Worm (Caenorhabditis elegans) whole organism, midembryonic: ENCODE data around the gene scc-3.
A peak's percentile ranks its signal among the peaks of the same experiment; 100 is the strongest.

ENCODE experiments used
- T22C8.4 ChIP-seq: fragments of 200-800 bp; sonication (Bioruptor generic); IDR thresholded peaks from 2 replicates; pipeline ENCODE4 v1.3.6; 2022; ENCODE audit warnings: missing genetic modification characterization, missing compliant biosample characterization
- cog-1 ChIP-seq: sonication (generic microtip); optimal IDR thresholded peaks from 2 replicates; lab custom pipeline; 2016; ENCODE audit warnings: missing genetic modification characterization, missing compliant biosample characterization
- flt-1 ChIP-seq: fragments of 200-800 bp; sonication (Bioruptor generic); IDR thresholded peaks from 2 replicates; pipeline ENCODE4 v1.3.6; 2022; ENCODE audit warnings: missing genetic modification characterization, missing compliant biosample characterization
- klf-2 ChIP-seq: fragments of 200-800 bp; sonication (Bioruptor generic); conservative IDR thresholded peaks from 2 replicates; pipeline ENCODE4 v1.3.6; 2022; ENCODE audit warnings: missing genetic modification reagents, missing genetic modification characterization, missing compliant biosample characterization
- med-1 ChIP-seq: sonication (generic microtip); optimal IDR thresholded peaks from 2 replicates; lab custom pipeline; 2017; ENCODE audit warnings: missing genetic modification characterization, mild to moderate bottlenecking, missing compliant biosample characterization, antibody characterized with exemption, missing genetic modification reagents; ENCODE audit not compliant: insufficient read depth
- ref-1 ChIP-seq: fragments of 200-800 bp; sonication (Bioruptor generic); conservative IDR thresholded peaks from 2 replicates; pipeline ENCODE4 v1.3.6; 2022; ENCODE audit warnings: missing genetic modification reagents, missing genetic modification characterization, missing compliant biosample characterization
- tab-1 ChIP-seq: fragments of 200-800 bp; sonication (Bioruptor generic); IDR thresholded peaks from 2 replicates; pipeline ENCODE4 v1.3.6; 2022; ENCODE audit warnings: missing genetic modification characterization, missing compliant biosample characterization
- ztf-23 ChIP-seq: fragments of 200-800 bp; sonication (Bioruptor generic); IDR thresholded peaks from 2 replicates; pipeline ENCODE4 v1.3.6; 2022; ENCODE audit warnings: missing genetic modification reagents, missing genetic modification characterization, missing compliant biosample characterization
- ztf-29 ChIP-seq: fragments of 200-800 bp; sonication (Bioruptor generic); IDR thresholded peaks from 2 replicates; pipeline ENCODE4 v1.3.6; 2022; ENCODE audit warnings: missing genetic modification reagents, missing genetic modification characterization, missing compliant biosample characterization

scc-3 gene

DNA sequence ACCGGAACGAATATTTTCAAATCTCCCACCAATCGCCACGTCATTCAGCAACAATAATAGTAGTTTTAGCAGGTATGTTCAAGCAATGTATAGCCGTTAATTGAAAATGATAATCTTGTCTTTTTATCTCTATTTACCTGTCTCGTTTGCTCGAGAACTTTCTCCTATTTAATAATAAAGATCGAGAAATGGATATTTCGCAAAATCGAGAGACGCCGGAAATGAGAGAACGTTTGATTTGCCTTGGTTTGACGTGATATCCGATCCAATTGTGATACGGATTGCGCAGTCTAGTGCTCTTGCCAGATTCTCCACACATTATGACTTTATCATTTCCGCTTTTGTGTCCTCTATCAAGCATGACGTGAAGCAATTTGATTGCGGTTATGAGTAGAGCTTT is 10.1 kb downstream of the scc-3 start:
- TF ChIP-seq cog-1 (tag; lab: Kevin White, UChicago) (no peak), klf-2 (GFP tag; lab: Robert Waterston, UW) (no peak), ref-1 (no peak), ztf-29 (GFP tag; lab: Robert Waterston, UW) (no peak), med-1 (GFP tag; lab: Kevin White, UChicago) (no peak), flt-1 (GFP tag; lab: Robert Waterston, UW) (no peak), ztf-23 (GFP tag; lab: Robert Waterston, UW) (no peak)

DNA sequence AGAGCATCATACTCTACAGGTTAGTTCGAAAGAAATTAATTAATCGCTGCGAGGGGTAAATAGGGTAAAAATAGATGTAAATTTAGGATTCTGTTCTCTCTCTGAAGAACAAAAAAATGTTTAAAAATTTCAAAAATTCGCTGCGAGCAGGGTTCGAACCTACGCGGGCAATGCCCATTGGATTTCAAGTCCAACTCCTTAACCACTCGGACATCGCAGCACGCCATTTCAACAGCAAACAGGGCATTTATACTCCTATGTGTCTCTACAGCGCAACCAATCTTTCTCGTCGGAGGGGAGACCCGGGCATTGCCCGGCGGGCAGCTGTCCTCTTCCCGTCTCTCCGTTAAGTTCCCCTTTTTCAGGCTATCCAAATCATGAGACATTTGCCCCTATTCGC is 16.5 kb downstream of the scc-3 start:
- peak; percentile 96 for TF ChIP-seq ztf-29 (GFP tag; lab: Robert Waterston, UW)
- peak; percentile 93 for TF ChIP-seq T22C8.4 (GFP tag; lab: Robert Waterston, UW)
- TF ChIP-seq klf-2 (GFP tag; lab: Robert Waterston, UW), result peak; percentile 98
- peak; percentile 58 for TF ChIP-seq cog-1 (tag; lab: Kevin White, UChicago)
- peak; percentile 97 for TF ChIP-seq ztf-23 (GFP tag; lab: Robert Waterston, UW)
- peak; percentile 90 for TF ChIP-seq ref-1
- TF ChIP-seq tab-1 (GFP tag; lab: Robert Waterston, UW), result peak; percentile 96
- peak; percentile 97 for TF ChIP-seq flt-1 (GFP tag; lab: Robert Waterston, UW)
- TF ChIP-seq med-1 (GFP tag; lab: Kevin White, UChicago), result peak; percentile 67

DNA sequence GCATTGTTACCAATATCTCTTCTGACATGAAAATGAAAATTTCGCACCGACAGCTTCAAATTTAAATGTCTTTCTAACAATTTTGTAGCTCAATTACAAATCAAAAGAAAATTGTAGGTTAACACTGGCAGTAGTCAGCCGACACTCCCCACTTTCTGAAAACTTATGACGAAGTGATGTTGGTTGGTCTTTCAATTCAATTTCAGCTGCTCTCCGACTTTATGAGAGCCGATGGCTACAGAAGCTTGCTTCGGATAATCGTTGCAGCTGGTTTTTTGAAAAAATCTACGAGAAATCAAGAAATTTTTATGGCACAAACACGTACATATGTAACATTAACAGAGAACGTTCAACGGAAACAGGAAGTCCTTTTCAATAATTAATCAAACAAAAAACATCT is 21.1 kb downstream of the scc-3 start, which contains the start of gene sre-20:
TSS of gene sre-20 (minus strand) at position 101 of the 400 bp plus-strand sequence.
- TF ChIP-seq flt-1 (GFP tag; lab: Robert Waterston, UW) (no peak), ztf-29 (GFP tag; lab: Robert Waterston, UW) (no peak), T22C8.4 (GFP tag; lab: Robert Waterston, UW) (no peak), klf-2 (GFP tag; lab: Robert Waterston, UW) (no peak), cog-1 (tag; lab: Kevin White, UChicago) (no peak), ztf-23 (GFP tag; lab: Robert Waterston, UW) (no peak), ref-1 (no peak), tab-1 (GFP tag; lab: Robert Waterston, UW) (no peak), med-1 (GFP tag; lab: Kevin White, UChicago) (no peak)

DNA sequence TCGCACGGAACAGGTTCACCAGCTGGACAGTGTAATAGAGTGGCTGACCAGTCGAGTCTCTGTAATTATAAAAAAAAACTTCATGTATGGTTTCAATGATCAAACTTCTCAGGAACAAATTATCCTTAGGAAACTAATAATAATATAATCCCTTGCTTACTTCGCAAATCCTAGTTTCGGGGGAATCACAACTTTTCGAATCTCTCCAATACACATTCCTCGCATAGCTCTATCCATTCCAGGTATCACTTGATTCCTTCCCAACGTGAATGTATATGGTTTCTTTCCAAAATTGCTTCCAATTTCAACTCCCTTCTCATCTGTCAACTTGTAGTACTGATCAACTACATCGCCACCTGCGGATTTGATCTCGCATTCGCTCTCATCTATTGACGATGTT is 22.6 kb downstream of the scc-3 start:
- TF ChIP-seq ztf-23 (GFP tag; lab: Robert Waterston, UW), result no peak
- TF ChIP-seq klf-2 (GFP tag; lab: Robert Waterston, UW), result no peak
- no peak for TF ChIP-seq flt-1 (GFP tag; lab: Robert Waterston, UW)
- no peak for TF ChIP-seq med-1 (GFP tag; lab: Kevin White, UChicago)
- no peak for TF ChIP-seq ref-1
- no peak for TF ChIP-seq T22C8.4 (GFP tag; lab: Robert Waterston, UW)
- TF ChIP-seq ztf-29 (GFP tag; lab: Robert Waterston, UW), result no peak
- TF ChIP-seq cog-1 (tag; lab: Kevin White, UChicago), result no peak
- no peak for TF ChIP-seq tab-1 (GFP tag; lab: Robert Waterston, UW)

DNA sequence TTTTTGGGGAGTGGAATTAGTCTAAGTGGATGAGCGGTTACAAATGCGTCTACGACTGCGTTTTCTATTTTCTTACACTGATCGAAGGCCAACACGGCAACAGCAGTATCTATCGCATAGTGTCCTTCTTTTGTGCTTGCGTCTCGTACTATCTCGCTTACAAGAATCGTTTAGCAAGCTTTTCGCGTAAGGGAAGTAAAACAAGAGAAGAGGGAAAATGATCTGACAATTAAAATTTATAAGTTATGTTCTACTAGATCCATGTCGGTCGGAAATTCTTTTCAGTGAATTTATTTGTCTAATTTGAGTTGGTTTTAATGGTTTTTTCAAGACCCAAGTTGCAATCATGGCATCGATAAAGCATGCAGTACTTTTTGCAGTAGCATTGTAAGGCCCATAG is 23.3 kb downstream of the scc-3 start, which contains the start of gene fkb-4:
TSS of gene fkb-4 (minus strand) at position 101 of the 400 bp plus-strand sequence.
- TF ChIP-seq flt-1 (GFP tag; lab: Robert Waterston, UW) (no peak), ztf-29 (GFP tag; lab: Robert Waterston, UW) (no peak), ref-1 (no peak), klf-2 (GFP tag; lab: Robert Waterston, UW) (no peak), tab-1 (GFP tag; lab: Robert Waterston, UW) (no peak), cog-1 (tag; lab: Kevin White, UChicago) (no peak), med-1 (GFP tag; lab: Kevin White, UChicago) (no peak), T22C8.4 (GFP tag; lab: Robert Waterston, UW) (no peak), ztf-23 (GFP tag; lab: Robert Waterston, UW) (no peak)

DNA sequence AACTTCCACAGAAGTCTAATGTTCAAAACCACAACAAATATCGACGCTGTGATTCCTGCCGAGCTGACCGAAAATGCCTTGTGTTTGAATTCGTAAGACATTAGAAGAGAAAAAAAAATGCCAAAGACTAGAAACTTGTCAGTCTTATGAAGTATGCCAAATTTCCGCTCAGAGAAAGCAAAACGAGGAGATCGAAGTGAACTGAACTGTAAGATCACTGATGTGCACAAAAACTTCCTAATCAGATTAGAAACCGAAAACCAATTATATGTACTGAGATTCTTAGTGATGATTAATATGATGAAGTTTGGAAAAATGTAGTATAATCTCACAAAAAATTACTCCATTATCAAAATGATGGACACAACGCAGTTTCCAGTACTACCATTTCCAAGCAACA is 24.7 kb downstream of the scc-3 start, which contains the start of gene srbc-44:
TSS of gene srbc-44 (minus strand) at position 101 of the 400 bp plus-strand sequence.
- no peak for TF ChIP-seq tab-1 (GFP tag; lab: Robert Waterston, UW)
- no peak for TF ChIP-seq klf-2 (GFP tag; lab: Robert Waterston, UW)
- no peak for TF ChIP-seq T22C8.4 (GFP tag; lab: Robert Waterston, UW)
- no peak for TF ChIP-seq flt-1 (GFP tag; lab: Robert Waterston, UW)
- TF ChIP-seq ztf-23 (GFP tag; lab: Robert Waterston, UW), result no peak
- TF ChIP-seq ztf-29 (GFP tag; lab: Robert Waterston, UW), result no peak

DNA sequence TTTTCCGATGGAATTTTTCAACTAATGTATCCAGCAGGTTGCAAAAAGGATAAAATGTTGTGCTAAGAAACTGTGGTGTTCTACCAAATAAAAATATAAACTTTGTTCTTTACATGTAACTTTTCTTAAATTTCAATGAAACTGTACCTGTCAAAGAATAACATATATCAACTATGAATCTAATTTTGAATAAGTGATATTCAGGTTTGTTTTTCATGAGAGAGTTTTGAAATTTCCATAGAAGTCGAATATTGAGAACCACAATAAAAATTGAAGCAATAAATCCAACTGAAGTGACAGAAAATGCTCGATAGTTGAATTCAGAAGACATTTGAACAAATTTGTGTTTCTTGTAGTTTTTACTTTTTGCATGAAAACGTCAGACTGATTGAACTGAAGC is 26.4 kb downstream of the scc-3 start, which contains the start of gene srbc-43:
TSS of gene srbc-43 (minus strand) at position 331 of the 400 bp plus-strand sequence.
- TF ChIP-seq T22C8.4 (GFP tag; lab: Robert Waterston, UW) (no peak), tab-1 (GFP tag; lab: Robert Waterston, UW) (no peak), ref-1 (no peak)

DNA sequence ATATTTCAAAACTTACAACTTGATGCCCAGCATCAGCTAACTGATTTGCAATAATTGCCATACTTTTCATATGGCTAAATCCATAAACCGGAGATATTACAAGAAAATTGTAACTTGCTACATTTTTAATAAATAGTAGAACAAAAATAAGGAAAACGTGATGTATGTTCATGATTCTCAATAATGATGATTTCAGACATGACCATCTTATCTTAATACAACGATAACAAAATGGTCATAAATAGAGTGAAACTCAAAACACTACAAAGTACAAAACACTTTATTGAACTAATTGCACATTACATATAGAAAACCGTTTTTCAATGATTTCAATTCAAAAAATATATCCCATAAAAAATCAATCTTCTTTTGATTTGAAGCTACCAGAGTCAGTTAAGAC is 29.0 kb downstream of the scc-3 start, which contains the start of gene ugt-5:
TSS of gene ugt-5 (minus strand) at position 214 of the 400 bp plus-strand sequence.
- TF ChIP-seq ztf-23 (GFP tag; lab: Robert Waterston, UW) (no peak), ztf-29 (GFP tag; lab: Robert Waterston, UW) (no peak), klf-2 (GFP tag; lab: Robert Waterston, UW) (no peak), med-1 (GFP tag; lab: Kevin White, UChicago) (no peak), cog-1 (tag; lab: Kevin White, UChicago) (no peak), flt-1 (GFP tag; lab: Robert Waterston, UW) (no peak)

DNA sequence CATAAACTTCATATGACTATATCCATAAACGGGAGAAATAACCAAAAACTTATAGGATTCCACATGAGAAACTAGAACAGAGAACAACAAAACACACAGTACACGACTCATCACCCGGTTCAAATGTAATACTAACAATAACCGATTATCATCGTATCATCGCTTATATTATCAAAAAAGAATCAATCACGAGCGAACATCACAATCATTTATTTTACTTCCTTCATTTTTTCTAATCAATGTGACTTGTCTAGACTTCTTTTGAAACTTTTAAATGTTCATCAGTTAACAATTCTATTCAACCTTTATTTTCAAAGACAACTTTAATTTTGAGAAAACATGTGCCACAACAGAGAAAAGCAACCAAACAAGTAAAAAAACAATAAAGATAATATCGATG is 31.5 kb downstream of the scc-3 start, which contains the start of gene ugt-4:
TSS of gene ugt-4 (minus strand) at position 141 of the 400 bp plus-strand sequence.
- TF ChIP-seq ref-1 (no peak), klf-2 (GFP tag; lab: Robert Waterston, UW) (no peak)

DNA sequence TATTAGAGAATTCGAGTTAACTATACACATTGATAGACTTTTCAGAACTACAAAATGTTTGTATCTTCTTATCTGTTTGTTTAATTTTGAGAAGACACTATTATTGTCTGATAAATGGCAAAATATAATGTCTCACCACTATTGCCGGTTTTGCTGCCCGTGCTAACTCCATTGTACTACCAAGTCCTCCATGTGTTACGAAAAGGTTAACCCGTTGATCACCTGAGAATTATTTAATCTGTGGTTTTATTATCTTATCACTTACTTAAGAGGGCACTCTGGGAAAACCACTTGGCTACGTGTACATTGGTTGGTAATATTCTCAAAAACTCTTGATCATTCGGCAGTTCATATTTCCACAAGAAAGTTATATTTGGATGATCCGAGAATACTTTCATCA is 32.2 kb downstream of the scc-3 start:
- TF ChIP-seq klf-2 (GFP tag; lab: Robert Waterston, UW), result no peak
- no peak for TF ChIP-seq ref-1
- no peak for TF ChIP-seq tab-1 (GFP tag; lab: Robert Waterston, UW)
- TF ChIP-seq med-1 (GFP tag; lab: Kevin White, UChicago), result no peak
- no peak for TF ChIP-seq flt-1 (GFP tag; lab: Robert Waterston, UW)
- no peak for TF ChIP-seq ztf-29 (GFP tag; lab: Robert Waterston, UW)
- TF ChIP-seq T22C8.4 (GFP tag; lab: Robert Waterston, UW), result no peak
